Worm (Caenorhabditis elegans): ENCODE results near the gene mig-10.

The mig-10 gene

ce11 chrIII:8275871-8276270, 3.0 kb upstream of the mig-10 start, which contains the start of gene clec-160:
TSS of gene clec-160 (minus strand) at chrIII:8275971.
- no peak for TF ChIP-seq tbx-11 (GFP tag; IDR thresholded peaks at IDR 0.05)
- TF ChIP-seq B0310.2 (tag; optimal IDR thresholded peaks at IDR 0.05): no peak
- no peak for TF ChIP-seq tra-4 (tag; optimal IDR thresholded peaks at IDR 0.05)
- no peak for TF ChIP-seq ceh-13 (GFP tag; optimal IDR thresholded peaks at IDR 0.05)
- no peak for TF ChIP-seq hmbx-1 (tag; optimal IDR thresholded peaks at IDR 0.05)
- no peak for TF ChIP-seq hnd-1 (tag; optimal IDR thresholded peaks at IDR 0.05)
- no peak for TF ChIP-seq pes-1 (GFP tag; IDR thresholded peaks at IDR 0.05)
- TF ChIP-seq hmg-4 (GFP tag; optimal IDR thresholded peaks at IDR 0.05): no peak
- TF ChIP-seq ama-1 (optimal IDR thresholded peaks at IDR 0.05): no peak
- no peak for TF ChIP-seq tbx-37 (GFP tag; conservative IDR thresholded peaks at IDR 0.05)
- TF ChIP-seq ets-7 (tag; optimal IDR thresholded peaks at IDR 0.05): no peak
- TF ChIP-seq scrt-1 (GFP tag; IDR thresholded peaks at IDR 0.05): no peak
- TF ChIP-seq ceh-36 (tag; optimal IDR thresholded peaks at IDR 0.05): no peak
- no peak for TF ChIP-seq aly-1 (tag; optimal IDR thresholded peaks at IDR 0.05)

ce11 chrIII:8279567-8279966, 666 bp downstream of the mig-10 start:
- TF ChIP-seq hmg-4 (GFP tag; optimal IDR thresholded peaks at IDR 0.05): no peak
- TF ChIP-seq hmbx-1 (tag; optimal IDR thresholded peaks at IDR 0.05): no peak
- TF ChIP-seq ceh-13 (GFP tag; optimal IDR thresholded peaks at IDR 0.05): no peak
- no peak for TF ChIP-seq aly-1 (tag; optimal IDR thresholded peaks at IDR 0.05)
- TF ChIP-seq ets-7 (tag; optimal IDR thresholded peaks at IDR 0.05): no peak
- TF ChIP-seq F13C5.2 (tag; optimal IDR thresholded peaks at IDR 0.05): no peak
- TF ChIP-seq ama-1 (optimal IDR thresholded peaks at IDR 0.05): no peak
- TF ChIP-seq tbx-37 (GFP tag; conservative IDR thresholded peaks at IDR 0.05): no peak

- TF ChIP-seq sea-1 (GFP tag; conservative IDR thresholded peaks at IDR 0.05): no peak
- TF ChIP-seq hmbx-1 (tag; optimal IDR thresholded peaks at IDR 0.05): no peak
- TF ChIP-seq ets-7 (tag; optimal IDR thresholded peaks at IDR 0.05): no peak
- TF ChIP-seq F13C5.2 (tag; optimal IDR thresholded peaks at IDR 0.05): no peak
- no peak for TF ChIP-seq scrt-1 (GFP tag; IDR thresholded peaks at IDR 0.05)
- TF ChIP-seq B0310.2 (tag; optimal IDR thresholded peaks at IDR 0.05): no peak
- no peak for TF ChIP-seq ama-1 (optimal IDR thresholded peaks at IDR 0.05)
- no peak for TF ChIP-seq hnd-1 (tag; optimal IDR thresholded peaks at IDR 0.05)
- TF ChIP-seq tbx-11 (GFP tag; IDR thresholded peaks at IDR 0.05): no peak
- TF ChIP-seq aly-1 (tag; optimal IDR thresholded peaks at IDR 0.05): no peak
- TF ChIP-seq tbx-37 (GFP tag; conservative IDR thresholded peaks at IDR 0.05): no peak
- TF ChIP-seq pes-1 (GFP tag; IDR thresholded peaks at IDR 0.05): no peak
- TF ChIP-seq tra-4 (tag; optimal IDR thresholded peaks at IDR 0.05): no peak
These were observed 1.5 kb downstream of the mig-10 start for ce11 chrIII:8280352-8280751.

- TF ChIP-seq flt-1 (GFP tag; IDR thresholded peaks at IDR 0.05) (no peak), scrt-1 (GFP tag; IDR thresholded peaks at IDR 0.05) (no peak), aly-1 (tag; optimal IDR thresholded peaks at IDR 0.05) (no peak), ama-1 (optimal IDR thresholded peaks at IDR 0.05) (no peak), B0310.2 (tag; optimal IDR thresholded peaks at IDR 0.05) (no peak), ceh-36 (tag; optimal IDR thresholded peaks at IDR 0.05) (no peak), F13C5.2 (tag; optimal IDR thresholded peaks at IDR 0.05) (no peak), ets-7 (tag; optimal IDR thresholded peaks at IDR 0.05) (no peak), sea-1 (GFP tag; conservative IDR thresholded peaks at IDR 0.05) (no peak)
These were observed 2.4 kb downstream of the mig-10 start for ce11 chrIII:8281310-8281709.

- no peak for TF ChIP-seq ama-1 (optimal IDR thresholded peaks at IDR 0.05)
- TF ChIP-seq ceh-36 (tag; optimal IDR thresholded peaks at IDR 0.05): no peak
- no peak for TF ChIP-seq scrt-1 (GFP tag; IDR thresholded peaks at IDR 0.05)
- no peak for TF ChIP-seq tbx-11 (GFP tag; IDR thresholded peaks at IDR 0.05)
- no peak for TF ChIP-seq tbx-37 (GFP tag; conservative IDR thresholded peaks at IDR 0.05)
- no peak for TF ChIP-seq B0310.2 (tag; optimal IDR thresholded peaks at IDR 0.05)
- no peak for TF ChIP-seq hnd-1 (tag; optimal IDR thresholded peaks at IDR 0.05)
- TF ChIP-seq tra-4 (tag; optimal IDR thresholded peaks at IDR 0.05): no peak
- TF ChIP-seq F13C5.2 (tag; optimal IDR thresholded peaks at IDR 0.05): no peak
- no peak for TF ChIP-seq ets-7 (tag; optimal IDR thresholded peaks at IDR 0.05)
These were observed 4.6 kb downstream of the mig-10 start for ce11 chrIII:8283525-8283924.

ce11 chrIII:8286003-8286402, 7.1 kb downstream of the mig-10 start:
- TF ChIP-seq B0310.2 (tag; optimal IDR thresholded peaks at IDR 0.05): no peak
- TF ChIP-seq F13C5.2 (tag; optimal IDR thresholded peaks at IDR 0.05): no peak

ce11 chrIII:8286824-8287223, 7.9 kb downstream of the mig-10 start:
- no peak for TF ChIP-seq tbx-11 (GFP tag; IDR thresholded peaks at IDR 0.05)

ce11 chrIII:8287519-8287918, 8.6 kb downstream of the mig-10 start:
- TF ChIP-seq flt-1 (GFP tag; IDR thresholded peaks at IDR 0.05) (no peak), hmg-4 (GFP tag; optimal IDR thresholded peaks at IDR 0.05) (peak; percentile 38)

ce11 chrIII:8289181-8289580, 10.3 kb downstream of the mig-10 start:
- no peak for TF ChIP-seq ama-1 (optimal IDR thresholded peaks at IDR 0.05)
- TF ChIP-seq flt-1 (GFP tag; IDR thresholded peaks at IDR 0.05): no peak
- TF ChIP-seq tbx-37 (GFP tag; conservative IDR thresholded peaks at IDR 0.05): no peak
- no peak for TF ChIP-seq sea-1 (GFP tag; conservative IDR thresholded peaks at IDR 0.05)
- TF ChIP-seq tra-4 (tag; optimal IDR thresholded peaks at IDR 0.05): no peak
- TF ChIP-seq aly-1 (tag; optimal IDR thresholded peaks at IDR 0.05): no peak
- TF ChIP-seq hnd-1 (tag; optimal IDR thresholded peaks at IDR 0.05): no peak
- no peak for TF ChIP-seq B0310.2 (tag; optimal IDR thresholded peaks at IDR 0.05)
- TF ChIP-seq F13C5.2 (tag; optimal IDR thresholded peaks at IDR 0.05): no peak
- no peak for TF ChIP-seq scrt-1 (GFP tag; IDR thresholded peaks at IDR 0.05)
- TF ChIP-seq tbx-11 (GFP tag; IDR thresholded peaks at IDR 0.05): no peak

All from whole organism, early embryonic.